Worm (Caenorhabditis elegans) whole organism, late embryonic: ENCODE data around the gene eif-2A.

Source experiments
- C08G9.2 ChIP-seq: sonication (generic microtip); optimal IDR thresholded peaks from 2 replicates; lab custom pipeline; 2016; ENCODE audit warnings: mild to moderate bottlenecking, missing genetic modification characterization, moderate library complexity, missing compliant biosample characterization
- C38D4.7 ChIP-seq: fragments of 200-800 bp; sonication (Bioruptor generic); optimal IDR thresholded peaks from 2 replicates; lab custom pipeline; 2018; ENCODE audit warnings: mild to moderate bottlenecking, missing genetic modification characterization, moderate library complexity, missing compliant biosample characterization
- K02D7.2 ChIP-seq: sonication (generic microtip); optimal IDR thresholded peaks from 2 replicates; lab custom pipeline; 2017; ENCODE audit warnings: mild to moderate bottlenecking, missing genetic modification characterization, missing compliant biosample characterization
- Y22D7AL.16 ChIP-seq: sonication (generic microtip); optimal IDR thresholded peaks from 2 replicates; lab custom pipeline; 2016; ENCODE audit warnings: missing genetic modification characterization, missing compliant biosample characterization
- ceh-19 ChIP-seq: fragments of 200-800 bp; sonication (Bioruptor generic); optimal IDR thresholded peaks from 2 replicates; lab custom pipeline; 2018; ENCODE audit warnings: mild to moderate bottlenecking, missing genetic modification characterization, missing compliant biosample characterization
- ceh-2 ChIP-seq: sonication (generic microtip); optimal IDR thresholded peaks from 2 replicates; lab custom pipeline; 2016; ENCODE audit warnings: missing genotype, missing genetic modification characterization, missing compliant biosample characterization
- ceh-24 ChIP-seq: sonication (generic microtip); optimal IDR thresholded peaks from 2 replicates; lab custom pipeline; 2016; ENCODE audit warnings: mild to moderate bottlenecking, missing genetic modification characterization, missing compliant biosample characterization
- ceh-31 ChIP-seq: sonication (generic microtip); optimal IDR thresholded peaks from 2 replicates; lab custom pipeline; 2016; ENCODE audit warnings: missing genetic modification characterization, missing compliant biosample characterization
- ceh-34 ChIP-seq: sonication (generic microtip); optimal IDR thresholded peaks from 2 replicates; lab custom pipeline; 2016; ENCODE audit warnings: mild to moderate bottlenecking, missing genetic modification characterization, missing compliant biosample characterization
- ceh-45 ChIP-seq: fragments of 200-800 bp; sonication (Bioruptor generic); IDR thresholded peaks from 2 replicates; pipeline ENCODE4 v1.3.6; 2022; ENCODE audit warnings: missing genetic modification reagents, missing genetic modification characterization, missing compliant biosample characterization
- ceh-48 ChIP-seq: sonication (generic microtip); optimal IDR thresholded peaks from 2 replicates; lab custom pipeline; 2016; ENCODE audit warnings: missing genetic modification characterization, inconsistent platforms, missing compliant biosample characterization
- ceh-9 ChIP-seq: sonication (generic microtip); optimal IDR thresholded peaks from 2 replicates; lab custom pipeline; 2016; ENCODE audit warnings: mild to moderate bottlenecking, missing genetic modification characterization, inconsistent platforms, missing compliant biosample characterization
- dve-1 ChIP-seq: sonication (generic microtip); optimal IDR thresholded peaks from 2 replicates; lab custom pipeline; 2017; ENCODE audit warnings: antibody characterized with exemption, mild to moderate bottlenecking, missing genetic modification characterization, missing compliant biosample characterization
- elt-2 ChIP-seq: sonication (generic microtip); optimal IDR thresholded peaks from 2 replicates; lab custom pipeline; 2016; ENCODE audit warnings: missing genetic modification reagents, missing genetic modification characterization, missing compliant biosample characterization
- ets-4 ChIP-seq: sonication (generic microtip); optimal IDR thresholded peaks from 2 replicates; lab custom pipeline; 2016; ENCODE audit warnings: missing genetic modification characterization, missing compliant biosample characterization
- fkh-10 ChIP-seq: fragments of 150-350 bp; optimal IDR thresholded peaks from 2 replicates; lab custom pipeline; 2014; ENCODE audit warnings: missing biosample characterization, missing genetic modification reagents, missing genetic modification characterization
- fkh-6 ChIP-seq: sonication (generic microtip); optimal IDR thresholded peaks from 2 replicates; lab custom pipeline; 2016; ENCODE audit warnings: missing genetic modification characterization, missing compliant biosample characterization
- gmeb-2 ChIP-seq: sonication (generic microtip); optimal IDR thresholded peaks from 2 replicates; lab custom pipeline; 2016; ENCODE audit warnings: missing genetic modification characterization, inconsistent platforms, missing compliant biosample characterization
- hlh-30 ChIP-seq: sonication (generic microtip); optimal IDR thresholded peaks from 2 replicates; lab custom pipeline; 2017; ENCODE audit warnings: antibody characterized with exemption, missing genetic modification characterization, missing compliant biosample characterization; ENCODE audit not compliant: insufficient read depth
- hlh-6 ChIP-seq: sonication (generic microtip); optimal IDR thresholded peaks from 2 replicates; lab custom pipeline; 2016; ENCODE audit warnings: missing genotype, missing genetic modification characterization, missing compliant biosample characterization
- lim-6 ChIP-seq: sonication (generic microtip); optimal IDR thresholded peaks from 2 replicates; lab custom pipeline; 2016; ENCODE audit warnings: missing genetic modification characterization, missing compliant biosample characterization
- lin-11 ChIP-seq: fragments of 200-800 bp; sonication (Bioruptor generic); optimal IDR thresholded peaks from 2 replicates; lab custom pipeline; 2018; ENCODE audit warnings: mild to moderate bottlenecking, missing genetic modification characterization, missing compliant biosample characterization
- nfya-1 ChIP-seq: sonication (generic microtip); optimal IDR thresholded peaks from 2 replicates; lab custom pipeline; 2017; ENCODE audit warnings: missing genetic modification characterization, mild to moderate bottlenecking, missing compliant biosample characterization, antibody characterized with exemption, moderate library complexity
- nhr-11 ChIP-seq: fragments of 150-350 bp; optimal IDR thresholded peaks from 2 replicates; lab custom pipeline; 2014; ENCODE audit warnings: missing biosample characterization, missing genetic modification characterization
- nhr-232 ChIP-seq: sonication (generic microtip); optimal IDR thresholded peaks from 2 replicates; lab custom pipeline; 2016; ENCODE audit warnings: missing genetic modification characterization, missing compliant biosample characterization
- odd-2 ChIP-seq: sonication (generic microtip); optimal IDR thresholded peaks from 2 replicates; lab custom pipeline; 2017; ENCODE audit warnings: antibody characterized with exemption, mild to moderate bottlenecking, missing genetic modification characterization, missing compliant biosample characterization
- pag-3 ChIP-seq: sonication (generic microtip); optimal IDR thresholded peaks from 2 replicates; lab custom pipeline; 2016; ENCODE audit warnings: missing compliant biosample characterization, missing genetic modification characterization, borderline replicate concordance
- pax-1 ChIP-seq: fragments of 150-350 bp; optimal IDR thresholded peaks from 2 replicates; lab custom pipeline; 2014; ENCODE audit warnings: missing biosample characterization, missing genetic modification characterization
- pha-4 ChIP-seq: fragments of 150-350 bp; optimal IDR thresholded peaks from 2 replicates; lab custom pipeline; 2018; ENCODE audit warnings: missing biosample characterization, missing genetic modification reagents, missing genetic modification characterization
- pqm-1 ChIP-seq: sonication (generic microtip); optimal IDR thresholded peaks from 2 replicates; lab custom pipeline; 2016; ENCODE audit warnings: missing genetic modification characterization, missing compliant biosample characterization
- pros-1 ChIP-seq: fragments of 150-350 bp; optimal IDR thresholded peaks from 2 replicates; lab custom pipeline; 2014; ENCODE audit warnings: missing biosample characterization, missing genetic modification reagents, missing genetic modification characterization
- ref-2 ChIP-seq: sonication (generic microtip); optimal IDR thresholded peaks from 2 replicates; lab custom pipeline; 2016; ENCODE audit warnings: missing genetic modification characterization, missing compliant biosample characterization
- sdc-2 ChIP-seq: sonication (generic microtip); optimal IDR thresholded peaks from 2 replicates; lab custom pipeline; 2016; ENCODE audit warnings: missing genotype, missing genetic modification characterization, missing compliant biosample characterization
- tbx-2 ChIP-seq: sonication (generic microtip); optimal IDR thresholded peaks from 2 replicates; lab custom pipeline; 2016; ENCODE audit warnings: missing genetic modification characterization, missing compliant biosample characterization
- tbx-7 ChIP-seq: sonication (generic microtip); optimal IDR thresholded peaks from 2 replicates; lab custom pipeline; 2016; ENCODE audit warnings: missing genotype, missing genetic modification characterization, missing compliant biosample characterization
- unc-55 ChIP-seq: sonication (generic microtip); optimal IDR thresholded peaks from 2 replicates; lab custom pipeline; 2017; ENCODE audit warnings: missing biosample characterization, missing genetic modification reagents, missing genetic modification characterization
- unc-86 ChIP-seq: sonication (generic microtip); optimal IDR thresholded peaks from 2 replicates; lab custom pipeline; 2016; ENCODE audit warnings: missing genetic modification characterization, missing compliant biosample characterization
- zip-5 ChIP-seq: sonication (generic microtip); optimal IDR thresholded peaks from 2 replicates; lab custom pipeline; 2016; ENCODE audit warnings: missing genetic modification characterization, missing compliant biosample characterization

eif-2A gene

ce11 chrII:10389776-10390175 is 26.8 kb upstream of the eif-2A start:
- TF ChIP-seq ceh-34 (tag; lab: Kevin White, UChicago) (no peak), tbx-2 (tag; lab: Kevin White, UChicago) (peak; percentile 9)

DNA sequence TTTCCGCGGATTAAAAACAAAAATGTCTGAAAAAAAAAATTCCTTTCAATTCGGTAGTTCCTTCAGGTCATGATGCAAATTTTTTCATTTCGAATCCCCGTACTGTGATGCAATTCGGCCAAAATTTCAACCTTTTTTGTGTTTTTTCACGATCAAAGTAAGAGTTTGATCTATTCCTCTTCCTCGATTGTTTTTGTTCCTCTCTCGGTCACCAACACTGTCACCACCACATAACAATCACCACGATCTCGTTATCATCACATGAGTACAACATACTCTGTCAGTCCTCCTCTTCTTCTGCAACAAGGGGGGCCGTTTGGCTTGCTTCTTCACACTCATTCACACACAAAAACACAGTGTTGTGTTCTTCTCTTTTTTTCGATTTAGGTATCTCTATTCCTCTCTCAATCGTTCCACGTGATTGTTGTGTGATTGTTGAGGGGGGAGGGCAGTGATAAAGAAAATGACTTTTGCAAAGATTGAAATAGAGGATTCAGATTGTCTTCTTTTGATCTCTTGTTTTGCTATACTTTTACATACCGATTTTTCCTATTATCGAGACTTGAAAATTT is 26.3 kb upstream of the eif-2A start:
- TF ChIP-seq hlh-6 (tag; lab: Kevin White, UChicago) (no peak), elt-2 (tag; lab: Kevin White, UChicago) (peak; percentile 1)

DNA sequence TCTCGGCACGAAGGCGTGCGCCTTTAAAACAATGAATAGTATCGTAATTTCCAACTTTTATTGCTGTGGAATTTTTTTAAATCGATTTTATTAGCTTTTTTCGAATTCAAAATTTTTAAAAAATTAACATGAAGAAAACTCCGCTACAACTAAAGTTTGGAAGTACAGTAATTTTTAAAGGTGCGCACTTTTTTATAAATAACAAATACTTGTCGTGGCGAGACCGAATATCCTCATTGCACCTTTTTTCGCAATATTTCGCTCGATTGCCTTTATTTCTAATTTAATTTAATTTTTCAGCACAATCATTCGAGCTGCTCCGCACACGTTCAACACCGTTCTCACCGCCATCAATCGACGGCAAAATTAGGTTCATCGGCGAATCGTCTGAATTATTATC is 25.7 kb upstream of the eif-2A start, which contains the start of the genes T09F3.2 and T09F3.7:
T09F3.2 (plus strand) TSS at position 301 of the 400 bp plus-strand sequence.
T09F3.7 (plus strand) TSS at position 315 of the 400 bp plus-strand sequence.
- TF ChIP-seq unc-55 (GFP tag; lab: Kevin White, UChicago) = no peak
- TF ChIP-seq Y22D7AL.16 = no peak
- no peak for TF ChIP-seq lim-6 (tag; lab: Kevin White, UChicago)
- no peak for TF ChIP-seq ceh-2 (tag; lab: Kevin White, UChicago)
- TF ChIP-seq pros-1 (tag; lab: Kevin White, UChicago) = no peak
- TF ChIP-seq pax-1 (tag; lab: Kevin White, UChicago) = no peak
- TF ChIP-seq ceh-24 (tag; lab: Kevin White, UChicago) = no peak
- TF ChIP-seq, all 69 proteins: peak for 0

- TF ChIP-seq ceh-9 (no peak), ref-2 (tag; lab: Kevin White, UChicago) (no peak), zip-5 (no peak), ceh-19 (GFP tag; lab: Kevin White, UChicago) (no peak), tbx-7 (no peak), ets-4 (tag; lab: Kevin White, UChicago) (no peak), nhr-232 (tag; lab: Kevin White, UChicago) (no peak)
Observed at ce11 chrII:10393282-10394179, 23.1 kb upstream of the eif-2A start, which contains the start of gene gpd-1. Gene gpd-1 (plus strand): TSS chrII:10394129.

DNA sequence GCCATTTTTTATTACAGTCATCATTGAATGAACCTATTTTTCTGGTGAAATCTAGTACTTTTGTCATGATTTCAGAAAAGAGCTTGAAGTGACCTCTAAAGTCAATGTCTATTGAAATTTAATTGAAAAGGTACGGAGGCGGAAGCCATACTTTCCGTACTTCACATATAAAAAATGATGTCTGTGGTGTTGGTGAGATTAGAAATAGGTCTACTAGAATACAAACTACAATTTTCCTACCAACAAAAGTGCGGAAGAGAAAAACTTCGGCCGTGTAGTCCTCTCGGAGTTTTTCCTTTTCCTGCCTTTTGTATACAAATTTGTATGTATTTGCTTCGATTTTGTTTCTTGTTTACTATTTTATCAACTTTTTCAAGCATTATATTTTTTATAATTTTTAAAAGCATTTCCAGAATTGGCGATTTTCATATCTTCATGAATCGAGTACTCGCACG is 21.3 kb upstream of the eif-2A start, which contains the start of gene T09F3.4:
T09F3.4 (plus strand) TSS at position 405 of the 455 bp plus-strand sequence.
- TF ChIP-seq ceh-31 (tag; lab: Kevin White, UChicago) (peak; percentile 70), dve-1 (tag; lab: Kevin White, UChicago) (no peak), pha-4 (no peak), hlh-30 (no peak), C08G9.2 (tag; lab: Kevin White, UChicago) (peak; percentile 80), ref-2 (tag; lab: Kevin White, UChicago) (no peak), sdc-2 (no peak), fkh-6 (tag; lab: Kevin White, UChicago) (peak; percentile 15), fkh-10 (GFP tag; lab: Kevin White, UChicago) (no peak), tbx-7 (peak; percentile 48), unc-86 (tag; lab: Kevin White, UChicago) (no peak), ceh-2 (tag; lab: Kevin White, UChicago) (peak; percentile 69), nfya-1 (tag; lab: Kevin White, UChicago) (no peak), pag-3 (tag; lab: Kevin White, UChicago) (no peak), nhr-11 (tag; lab: Kevin White, UChicago) (no peak), odd-2 (no peak), C38D4.7 (GFP tag; lab: Kevin White, UChicago) (no peak), ets-4 (tag; lab: Kevin White, UChicago) (peak; percentile 64), ceh-45 (GFP tag; lab: Robert Waterston, UW) (no peak), gmeb-2 (no peak), pqm-1 (tag; lab: Kevin White, UChicago) (no peak), lin-11 (tag; lab: Kevin White, UChicago) (no peak), elt-2 (tag; lab: Kevin White, UChicago) (peak; percentile 28), ceh-48 (tag; lab: Kevin White, UChicago) (no peak), nhr-232 (tag; lab: Kevin White, UChicago) (no peak), zip-5 (peak; percentile 29), K02D7.2 (tag; lab: Kevin White, UChicago) (no peak), tbx-2 (tag; lab: Kevin White, UChicago) (peak; percentile 70)
